Worm (Caenorhabditis elegans): ENCODE measurements around the gene C07A9.5.

C07A9.5 gene

ce11 chrIII:9655802-9656201 is 26.8 kb downstream of the C07A9.5 start, which contains the start of gene C15H7.4:
Gene C15H7.4, minus strand, starts transcription at chrIII:9655902.
- TF ChIP-seq dao-5 (tag; optimal IDR thresholded peaks at IDR 0.05): no peak
- no peak for TF ChIP-seq W03F9.2 (tag; optimal IDR thresholded peaks at IDR 0.05)
- no peak for TF ChIP-seq him-1 (tag; optimal IDR thresholded peaks at IDR 0.05)

DNA sequence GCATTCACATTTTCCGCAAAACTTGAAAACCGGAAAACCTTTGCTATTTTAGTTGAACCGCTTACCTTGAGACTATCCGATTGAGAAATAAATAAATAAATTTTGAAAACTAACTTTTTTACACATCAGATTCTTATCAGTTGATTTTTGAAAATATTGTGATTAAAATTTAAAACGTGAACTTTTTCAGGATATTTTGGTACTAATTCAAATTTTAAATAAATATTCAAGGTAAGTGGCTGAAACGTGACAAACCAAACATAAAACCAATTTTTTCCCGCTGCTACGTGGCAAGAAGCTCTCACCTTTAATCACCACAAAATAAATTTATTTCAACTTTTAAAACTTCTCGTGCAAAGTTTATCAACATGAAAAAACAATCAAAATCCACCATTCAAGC is 30.8 kb downstream of the C07A9.5 start, which contains the start of gene C15H7.3:
Gene C15H7.3, minus strand, starts transcription at position 101 of the 400 bp plus-strand sequence.
- TF ChIP-seq W03F9.2 (tag; optimal IDR thresholded peaks at IDR 0.05): no peak
- TF ChIP-seq dao-5 (tag; optimal IDR thresholded peaks at IDR 0.05): no peak

ce11 chrIII:9646440-9647021 is 36.1 kb downstream of the C07A9.5 start:
- TF ChIP-seq dao-5 (tag; optimal IDR thresholded peaks at IDR 0.05): no peak
- no peak for TF ChIP-seq W03F9.2 (tag; optimal IDR thresholded peaks at IDR 0.05)
- TF ChIP-seq him-1 (tag; optimal IDR thresholded peaks at IDR 0.05): no peak

ce11 chrIII:9645099-9645498 is 37.5 kb downstream of the C07A9.5 start:
- no peak for TF ChIP-seq him-1 (tag; optimal IDR thresholded peaks at IDR 0.05)
- no peak for TF ChIP-seq W03F9.2 (tag; optimal IDR thresholded peaks at IDR 0.05)
- TF ChIP-seq dao-5 (tag; optimal IDR thresholded peaks at IDR 0.05): no peak

- no peak for TF ChIP-seq W03F9.2 (tag; optimal IDR thresholded peaks at IDR 0.05)
- TF ChIP-seq dao-5 (tag; optimal IDR thresholded peaks at IDR 0.05): no peak
- no peak for TF ChIP-seq him-1 (tag; optimal IDR thresholded peaks at IDR 0.05)
Measured at ce11 chrIII:9642110-9642509, 40.5 kb downstream of the C07A9.5 start.

ce11 chrIII:9639281-9640050 is 43.2 kb downstream of the C07A9.5 start:
- TF ChIP-seq dao-5 (tag; optimal IDR thresholded peaks at IDR 0.05): no peak
- TF ChIP-seq W03F9.2 (tag; optimal IDR thresholded peaks at IDR 0.05): no peak
- no peak for TF ChIP-seq him-1 (tag; optimal IDR thresholded peaks at IDR 0.05)

DNA sequence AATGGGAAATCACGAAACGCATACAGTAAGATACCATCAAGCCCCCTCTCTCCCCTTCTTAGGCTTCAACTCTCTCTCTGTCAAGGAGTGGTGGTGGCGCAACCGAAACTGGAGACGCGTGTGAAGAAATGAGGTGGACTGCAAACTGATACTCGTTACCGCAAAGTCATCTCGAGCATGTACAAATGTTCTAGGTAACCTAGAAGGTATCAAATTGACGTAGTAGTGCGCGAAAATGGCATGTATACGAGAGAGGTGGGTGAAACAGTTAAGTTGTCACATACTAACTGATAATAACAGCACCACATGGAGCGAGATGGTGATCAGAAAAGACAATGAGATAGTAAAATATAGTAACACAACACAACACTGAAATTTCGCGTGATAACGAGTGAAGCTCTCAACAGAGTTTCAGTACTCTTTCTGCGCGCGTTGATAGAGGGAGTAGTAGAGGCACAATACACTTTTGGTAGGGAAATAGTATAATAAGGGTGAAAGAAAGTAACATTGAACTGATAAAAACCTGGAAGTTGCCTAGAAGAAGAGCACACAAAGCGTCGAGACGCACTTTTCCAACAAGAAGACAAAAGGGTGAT is 44.4 kb downstream of the C07A9.5 start:
- TF ChIP-seq W03F9.2 (tag; optimal IDR thresholded peaks at IDR 0.05) (no peak), dao-5 (tag; optimal IDR thresholded peaks at IDR 0.05) (no peak), him-1 (tag; optimal IDR thresholded peaks at IDR 0.05) (no peak)

ce11 chrIII:9637016-9637415 is 45.6 kb downstream of the C07A9.5 start, which contains the start of gene gei-13:
Gene gei-13, minus strand, starts transcription at chrIII:9637116.
- no peak for TF ChIP-seq dao-5 (tag; optimal IDR thresholded peaks at IDR 0.05)
- TF ChIP-seq him-1 (tag; optimal IDR thresholded peaks at IDR 0.05): no peak
- TF ChIP-seq W03F9.2 (tag; optimal IDR thresholded peaks at IDR 0.05): no peak

Data from whole organism, L4/young adult.